Worm (Caenorhabditis elegans) whole organism, mixed stage, embryonic: ENCODE results near the gene skr-15.

Source experiments
- flh-1 ChIP-seq: fragments of 200-800 bp; sonication (Bioruptor generic); optimal IDR thresholded peaks from 2 replicates; lab custom pipeline; 2018; ENCODE audit warnings: mild to moderate bottlenecking, missing genetic modification characterization, moderate library complexity, missing compliant biosample characterization
- unc-39 ChIP-seq: fragments of 150-350 bp; optimal IDR thresholded peaks from 2 replicates; lab custom pipeline; 2014; ENCODE audit warnings: missing biosample characterization, missing genetic modification characterization

DNA sequence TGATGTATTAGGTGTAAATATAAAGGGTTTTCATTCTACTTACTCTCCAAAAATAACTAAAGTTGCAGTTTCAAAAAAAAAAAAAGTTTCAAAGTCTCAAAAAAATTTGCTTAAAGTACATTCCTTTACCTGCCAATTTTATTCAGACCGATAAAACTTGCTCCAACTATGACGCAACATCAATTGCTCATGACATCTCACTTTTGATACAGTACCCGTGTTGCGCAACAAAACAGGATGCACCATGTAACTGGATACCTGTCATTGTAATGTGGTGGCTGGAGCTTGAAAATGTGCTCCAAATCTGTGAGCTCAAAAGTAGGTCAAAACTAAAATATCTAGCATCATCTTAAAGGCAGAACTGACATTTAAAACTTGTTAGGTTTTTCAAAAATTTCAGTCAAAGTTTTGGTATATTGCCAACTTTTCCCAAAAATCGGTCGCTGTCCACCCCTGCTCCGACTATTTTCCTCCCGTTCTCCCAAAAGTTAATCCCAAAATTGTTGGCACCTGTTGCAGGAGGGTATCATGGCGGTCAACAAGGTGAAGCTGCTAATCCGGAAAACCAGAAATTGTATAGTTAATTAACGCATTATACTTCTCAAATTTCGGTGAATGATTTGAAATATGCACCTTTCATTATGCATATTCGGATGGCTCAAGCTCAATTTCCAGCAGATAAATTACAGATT, 41.5 kb upstream of the skr-15 start, which contains the start of gene T24E12.2:
- TF ChIP-seq unc-39 (tag; lab: Kevin White, UChicago) (no peak), flh-1 (no peak)
